Worm (Caenorhabditis elegans) whole organism, mixed stage, embryonic: Measurements from ENCODE around the gene F23F1.10.

Source experiments
- M03D4.4 ChIP-seq: sonication (generic microtip); optimal IDR thresholded peaks from 2 replicates; lab custom pipeline; 2017; ENCODE audit warnings: mild to moderate bottlenecking, missing genetic modification characterization, missing compliant biosample characterization
- ceh-83 ChIP-seq: fragments of 200-800 bp; sonication (Bioruptor generic); optimal IDR thresholded peaks from 2 replicates; lab custom pipeline; 2018; ENCODE audit warnings: mild to moderate bottlenecking, missing genetic modification characterization, missing compliant biosample characterization
- elt-3 ChIP-seq: fragments of 150-350 bp; optimal IDR thresholded peaks from 2 replicates; lab custom pipeline; 2014; ENCODE audit warnings: missing biosample characterization, missing genetic modification characterization
- lsy-2 ChIP-seq: fragments of 150-350 bp; optimal IDR thresholded peaks from 2 replicates; lab custom pipeline; 2014; ENCODE audit warnings: missing biosample characterization, missing genetic modification characterization
- mab-5 ChIP-seq: fragments of 150-350 bp; optimal IDR thresholded peaks from 2 replicates; lab custom pipeline; 2014; ENCODE audit warnings: missing biosample characterization, missing genetic modification characterization
- pha-4 ChIP-seq: fragments of 150-350 bp; optimal IDR thresholded peaks from 2 replicates; lab custom pipeline; 2018; ENCODE audit warnings: missing biosample characterization, missing genetic modification reagents, missing genetic modification characterization
- unc-62 ChIP-seq: fragments of 150-350 bp; optimal IDR thresholded peaks from 2 replicates; lab custom pipeline; 2014; ENCODE audit warnings: missing biosample characterization, missing genetic modification reagents, missing genetic modification characterization

- TF ChIP-seq mab-5 (tag; lab: Kevin White, UChicago) (no peak), unc-62 (GFP tag; lab: Kevin White, UChicago) (no peak), pha-4 (tag; lab: Kevin White, UChicago) (no peak), lsy-2 (tag; lab: Kevin White, UChicago) (no peak), elt-3 (tag; lab: Kevin White, UChicago) (no peak), ceh-83 (GFP tag; lab: Kevin White, UChicago) (no peak), M03D4.4 (tag; lab: Kevin White, UChicago) (no peak)
These were observed 33.6 kb downstream of the F23F1.10 start for ce11 chrII:8212-8611.
